Fruit fly (Drosophila melanogaster) ovary, adult (tissue): ENCODE data around the gene zfh1.

Experiments
- CG17801 ChIP-seq: fragments of 200-800 bp; optimal IDR thresholded peaks from 2 replicates; lab custom pipeline; 2019; ENCODE audit warnings: missing biosample characterization, mild to moderate bottlenecking, missing genetic modification characterization, moderate library complexity; ENCODE audit not compliant: partially characterized antibody

The zfh1 gene

DNA sequence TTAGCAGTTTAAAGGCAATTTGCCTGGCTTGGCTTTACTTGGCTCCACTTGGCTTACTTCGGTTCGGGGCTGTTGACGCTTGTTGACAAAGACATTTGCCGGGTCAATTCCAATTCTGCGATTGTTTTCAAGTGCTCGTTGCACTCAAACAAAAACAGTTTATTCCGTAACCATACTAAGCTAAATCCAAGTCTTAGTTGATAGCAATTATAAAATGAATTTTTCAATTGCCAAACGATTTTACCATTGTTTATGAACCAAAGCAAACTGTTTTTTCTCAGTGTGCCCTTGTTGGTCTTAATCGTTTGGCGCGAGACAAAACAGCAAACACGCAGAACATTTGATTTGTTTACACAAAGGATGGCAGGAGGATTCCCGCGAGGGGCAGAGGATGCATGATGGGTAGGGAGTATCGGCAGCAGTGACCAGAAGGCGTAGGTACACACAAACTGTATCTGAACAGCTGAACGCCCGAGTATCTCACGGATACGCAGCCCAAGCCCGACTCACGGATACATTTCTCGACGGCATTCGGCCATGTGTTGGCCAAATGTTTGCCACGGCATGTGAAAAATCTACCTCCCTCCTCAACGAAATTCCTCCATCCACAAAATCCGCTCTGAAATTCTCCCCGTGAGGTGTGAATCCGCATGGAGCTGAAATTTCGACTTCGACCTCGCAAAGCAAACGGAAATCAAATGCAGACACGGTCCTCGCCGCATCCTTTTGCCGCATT, 11.1 kb upstream of the zfh1 start:
- TF ChIP-seq CG17801 (GFP tag; lab: Kevin White, UChicago), result no peak

DNA sequence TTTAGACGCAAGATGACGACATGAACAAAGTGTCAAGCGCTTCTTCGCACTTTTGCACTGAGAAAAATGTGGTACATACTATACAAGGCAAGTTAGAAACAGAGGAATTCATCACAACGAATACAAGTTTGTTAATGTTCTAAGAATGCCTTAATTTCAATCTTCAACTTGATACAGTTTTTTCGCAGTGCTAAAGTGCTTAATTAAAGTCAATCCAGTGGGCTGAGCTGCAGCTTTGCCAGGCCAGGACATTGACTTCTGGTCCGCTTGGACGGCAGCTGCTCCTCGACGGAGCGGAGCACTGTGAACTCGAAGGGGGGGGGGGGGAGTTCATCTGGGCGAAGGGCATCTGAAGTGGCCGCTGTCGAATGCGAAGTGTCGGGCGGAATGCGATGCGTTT, 9.5 kb upstream of the zfh1 start:
- TF ChIP-seq CG17801 (GFP tag; lab: Kevin White, UChicago), result no peak

DNA sequence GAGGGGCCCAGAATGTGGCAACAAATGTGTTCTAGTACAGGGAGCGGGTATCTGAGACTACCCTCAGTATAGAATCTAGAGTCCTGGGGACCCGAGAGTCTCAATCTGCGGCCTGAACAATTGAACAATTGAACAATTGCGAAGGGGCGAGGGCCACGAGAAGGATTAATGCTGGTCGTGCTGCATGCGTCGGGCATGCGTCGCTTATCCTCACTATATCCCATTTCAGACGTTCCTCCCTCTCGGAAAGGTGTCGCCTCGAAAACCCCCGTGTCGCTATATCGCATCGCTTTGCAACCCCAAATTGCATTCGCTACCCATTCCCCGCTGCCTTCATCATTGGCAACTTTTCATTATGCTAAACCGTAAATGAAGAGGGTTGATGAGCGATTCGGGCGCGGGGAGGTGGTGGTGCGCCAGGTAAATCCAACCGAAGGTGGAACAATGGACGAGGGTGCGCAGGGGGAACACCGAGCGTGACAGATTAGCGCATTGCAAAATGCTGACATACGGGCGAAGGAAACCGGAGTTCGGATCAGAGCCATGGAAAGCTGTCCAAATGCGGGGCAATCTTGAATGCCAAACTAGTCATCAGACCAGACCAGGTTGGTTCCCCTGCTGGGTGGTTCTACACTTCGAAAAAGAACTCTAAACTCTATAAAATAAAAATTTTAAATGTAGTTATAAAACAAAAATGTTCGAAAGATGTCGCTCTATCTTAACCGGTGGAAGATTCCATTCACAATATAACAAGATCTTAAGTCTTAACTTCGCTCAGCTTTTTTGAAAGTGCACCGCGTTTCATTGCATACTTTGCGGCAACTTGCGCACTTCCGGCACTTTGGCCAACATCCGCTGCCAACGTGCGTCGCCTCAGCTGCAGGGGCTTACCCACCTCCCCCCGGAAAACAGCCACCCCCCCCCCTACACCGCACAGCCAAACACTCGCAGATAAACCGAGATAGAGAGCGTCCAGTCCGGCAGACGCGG, 6.7 kb upstream of the zfh1 start:
- TF ChIP-seq CG17801 (GFP tag; lab: Kevin White, UChicago), result no peak

DNA sequence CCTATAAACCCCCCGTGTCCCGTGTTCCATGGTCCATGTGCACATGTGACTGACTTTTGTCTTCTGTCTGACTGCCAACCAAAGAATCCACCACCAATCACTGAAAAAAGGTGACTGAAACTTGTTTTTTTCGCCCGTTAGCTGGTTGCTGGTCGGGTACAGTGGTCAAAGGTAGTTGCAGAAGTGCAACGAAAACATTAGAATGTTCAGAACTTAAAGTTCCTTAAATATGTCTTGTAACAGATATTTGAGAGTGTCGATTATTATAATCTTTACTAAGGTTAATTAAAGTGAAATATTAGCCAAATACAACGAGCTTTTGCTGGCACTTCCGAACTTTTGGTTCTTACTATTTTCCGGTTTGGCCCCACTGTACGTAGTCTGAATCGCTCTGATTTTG, 4.6 kb upstream of the zfh1 start:
- no peak for TF ChIP-seq CG17801 (GFP tag; lab: Kevin White, UChicago)

DNA sequence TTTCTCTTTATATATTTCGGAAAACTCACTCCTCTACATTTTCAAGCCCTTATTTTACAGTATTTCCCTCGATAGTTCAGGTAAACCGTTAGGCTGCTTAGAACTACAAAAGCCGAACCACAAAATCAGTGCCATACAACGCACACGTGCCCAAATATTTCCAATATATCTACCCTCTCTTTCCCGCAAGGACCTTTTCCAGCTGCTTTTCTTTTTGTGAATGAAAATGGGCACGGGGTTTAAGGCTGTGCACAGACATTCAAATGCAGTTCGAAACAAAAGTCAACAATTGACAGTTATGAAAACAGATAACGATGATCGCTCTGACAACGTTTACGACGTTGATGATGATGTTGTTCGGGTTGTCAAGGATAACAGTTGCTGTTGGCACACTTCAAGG, 3.5 kb upstream of the zfh1 start:
- no peak for TF ChIP-seq CG17801 (GFP tag; lab: Kevin White, UChicago)

DNA sequence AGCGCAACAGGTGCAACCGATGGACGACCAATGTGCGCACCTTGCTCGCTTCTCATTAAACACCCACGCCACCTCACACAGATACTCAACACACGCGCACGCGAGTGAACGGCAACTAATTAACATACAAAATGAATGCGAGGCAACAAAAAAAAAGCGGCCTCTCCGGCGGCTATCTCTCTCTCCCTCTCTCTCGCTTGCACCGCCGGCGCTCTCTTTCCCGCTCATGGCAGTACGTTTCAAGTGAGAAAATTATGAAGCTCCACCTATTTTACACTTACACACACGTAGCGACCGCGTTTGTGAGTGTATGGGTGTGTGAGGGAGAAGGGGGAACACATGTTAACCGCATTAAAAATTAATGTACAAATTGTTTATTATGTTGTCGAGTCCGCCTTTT, 1.6 kb upstream of the zfh1 start:
- no peak for TF ChIP-seq CG17801 (GFP tag; lab: Kevin White, UChicago)

DNA sequence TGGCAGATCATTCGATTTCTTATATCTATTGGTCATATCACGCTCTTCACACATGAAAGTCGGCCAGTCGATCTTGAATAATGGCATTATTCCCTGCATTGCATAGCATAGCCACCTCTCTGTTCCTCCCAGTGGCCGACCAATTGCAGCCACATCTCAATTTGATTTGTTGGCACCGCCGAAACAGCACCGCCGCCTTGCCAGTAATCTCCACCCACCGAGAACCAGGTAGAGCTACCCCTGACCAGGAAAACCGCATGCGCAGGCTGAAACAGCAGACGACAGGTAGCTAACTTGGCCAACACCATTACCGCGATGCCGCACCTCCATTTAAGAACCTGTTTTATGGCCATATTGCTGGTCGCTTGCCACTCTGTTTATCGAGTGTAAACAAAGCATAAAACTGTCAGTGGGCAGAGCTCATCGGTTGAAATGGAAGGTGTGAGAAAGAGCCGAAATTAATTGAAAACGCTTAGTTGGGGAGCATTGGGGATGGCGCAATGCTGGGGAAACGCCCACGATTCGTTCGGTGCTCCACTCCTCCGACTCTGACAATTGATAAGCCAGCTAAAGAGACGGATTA, 1.3 kb downstream of the zfh1 start:
- TF ChIP-seq CG17801 (GFP tag; lab: Kevin White, UChicago), result no peak

DNA sequence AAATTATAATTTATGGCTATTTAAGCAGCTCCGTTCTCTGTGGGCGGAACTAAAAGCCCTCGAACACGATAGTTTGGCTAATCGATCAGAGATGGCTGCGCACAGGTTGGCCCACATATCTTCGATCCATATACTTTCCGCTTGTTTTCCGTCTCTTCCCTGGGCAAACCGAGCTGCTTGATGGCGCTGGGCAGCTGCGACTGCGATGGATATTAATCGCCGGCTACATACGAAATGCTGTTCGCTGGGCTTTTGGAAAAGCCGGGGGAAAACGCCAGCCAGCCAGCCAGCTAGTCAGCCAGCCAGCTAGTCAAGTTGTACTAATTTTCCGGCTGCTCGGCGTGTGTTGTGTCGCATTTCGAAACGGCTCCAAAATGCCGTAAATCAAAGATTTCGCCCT, 1.8 kb downstream of the zfh1 start:
- no peak for TF ChIP-seq CG17801 (GFP tag; lab: Kevin White, UChicago)

DNA sequence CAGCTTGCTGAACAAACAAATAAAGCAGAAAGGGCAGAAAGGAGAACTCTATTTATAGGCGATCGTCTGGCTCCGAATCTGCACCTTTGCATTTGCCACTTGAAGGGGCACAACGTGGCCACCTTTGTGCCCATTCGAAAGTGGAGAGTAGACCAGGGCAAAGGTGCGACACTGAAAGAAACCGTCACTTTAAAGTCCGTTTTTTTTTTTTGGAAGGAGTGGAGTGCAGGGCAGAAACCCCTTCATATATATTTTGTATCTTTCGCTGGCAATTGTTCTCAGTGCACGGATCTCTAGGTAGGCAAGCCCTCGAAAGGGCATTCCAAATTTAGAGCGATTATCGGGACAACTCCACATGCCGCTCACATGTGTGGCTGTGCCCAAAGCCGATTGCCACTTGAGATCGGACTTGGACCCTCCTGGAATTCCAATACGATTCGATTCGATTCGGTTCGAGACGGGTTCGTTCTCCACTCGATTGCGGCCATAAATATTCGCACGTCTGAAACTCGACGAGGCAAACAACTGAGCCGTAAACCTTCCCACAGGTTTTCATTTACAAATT, 4.4 kb downstream of the zfh1 start:
- TF ChIP-seq CG17801 (GFP tag; lab: Kevin White, UChicago), result no peak

DNA sequence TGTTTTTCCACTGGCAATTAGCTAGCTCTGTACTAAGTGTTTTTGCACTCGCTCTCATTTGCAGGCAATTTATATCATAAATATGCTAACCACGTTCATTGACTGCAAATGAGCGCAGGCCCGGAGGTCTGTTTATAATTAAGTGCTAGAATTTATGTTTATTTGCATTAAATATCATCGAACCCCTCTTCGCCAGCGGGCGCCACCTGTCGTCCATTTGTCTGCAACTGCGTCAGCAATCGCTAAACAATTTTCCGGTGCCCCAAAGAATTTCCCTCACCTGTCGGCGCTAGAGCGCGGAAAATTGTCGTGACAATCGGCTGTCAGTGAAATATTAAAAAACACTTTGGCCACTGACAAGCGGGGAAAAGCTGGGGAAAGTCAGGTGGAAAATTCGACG, 5.0 kb downstream of the zfh1 start:
- TF ChIP-seq CG17801 (GFP tag; lab: Kevin White, UChicago), result no peak

DNA sequence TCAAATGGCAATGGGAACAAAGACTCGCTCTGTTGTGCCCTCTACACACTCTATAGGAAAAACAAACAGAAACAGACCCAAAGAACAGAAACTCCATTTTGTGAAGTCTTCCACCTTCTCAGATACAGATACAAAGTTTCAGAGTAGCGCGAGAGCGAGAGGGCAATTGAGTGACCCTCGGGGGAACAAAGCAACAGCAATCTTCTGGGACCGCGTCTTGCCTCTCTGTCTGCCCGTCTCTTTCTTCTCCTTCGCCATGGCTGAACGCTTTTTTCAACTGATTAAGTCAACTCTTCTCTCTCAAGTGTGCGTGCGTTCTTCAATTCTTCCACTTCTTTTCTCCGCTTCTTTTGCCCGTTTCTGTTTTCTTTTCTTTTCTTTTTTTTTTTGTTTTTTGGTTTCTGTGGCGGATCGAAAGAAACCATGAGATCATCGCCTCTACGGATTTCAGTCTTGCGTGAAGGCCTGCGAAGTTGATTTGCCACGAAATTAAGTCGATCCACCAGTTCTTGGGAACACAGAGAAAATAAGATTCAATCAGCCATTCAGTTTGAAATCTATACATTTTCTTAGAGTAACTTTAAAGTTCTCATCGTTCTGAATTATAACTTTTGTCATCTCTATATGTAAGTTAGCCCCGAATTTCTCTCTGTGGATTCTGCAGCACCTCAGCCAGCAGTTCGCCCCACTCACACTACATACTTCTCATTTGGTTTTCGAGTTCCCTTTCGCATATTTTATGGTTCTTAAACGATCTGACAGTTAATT, 7.2 kb downstream of the zfh1 start:
- no peak for TF ChIP-seq CG17801 (GFP tag; lab: Kevin White, UChicago)

DNA sequence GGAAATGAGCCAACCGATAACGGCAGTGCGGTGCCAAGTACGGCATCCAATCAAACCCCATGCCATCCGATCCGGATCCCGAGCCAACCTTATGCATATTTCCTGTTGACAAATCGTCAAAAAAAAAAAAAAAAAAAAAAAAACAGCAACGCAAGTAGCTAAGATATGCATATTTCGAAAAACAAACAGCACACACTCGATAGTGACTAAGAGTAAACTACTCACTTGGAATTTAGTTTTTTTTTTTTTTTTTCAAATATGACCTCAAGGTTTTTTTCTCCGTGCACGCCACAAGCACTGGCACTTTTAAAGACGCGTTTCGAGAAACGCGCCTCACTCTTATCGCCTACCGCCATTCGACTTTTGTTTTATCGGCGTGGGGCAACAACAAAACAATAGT, 9.5 kb downstream of the zfh1 start:
- no peak for TF ChIP-seq CG17801 (GFP tag; lab: Kevin White, UChicago)

DNA sequence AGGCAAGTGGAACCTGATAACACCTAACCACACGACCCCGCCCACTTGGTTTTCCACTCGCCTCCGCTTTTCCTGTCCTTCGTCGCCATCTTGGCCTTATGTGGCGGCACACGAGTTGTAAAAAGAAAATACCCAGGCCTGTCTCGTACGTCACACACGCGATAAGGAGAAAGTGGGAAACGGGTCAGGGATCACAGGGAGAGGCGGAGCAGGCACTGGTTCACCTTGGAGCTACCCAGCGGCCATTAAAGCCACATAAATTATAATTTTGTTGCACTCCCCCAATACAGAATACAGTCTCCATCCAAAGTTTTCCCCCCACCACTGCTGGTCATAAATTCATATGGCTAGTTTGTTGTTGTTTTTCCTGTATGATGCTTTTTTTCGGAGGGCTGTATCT, 10.2 kb downstream of the zfh1 start:
- TF ChIP-seq CG17801 (GFP tag; lab: Kevin White, UChicago), result no peak

DNA sequence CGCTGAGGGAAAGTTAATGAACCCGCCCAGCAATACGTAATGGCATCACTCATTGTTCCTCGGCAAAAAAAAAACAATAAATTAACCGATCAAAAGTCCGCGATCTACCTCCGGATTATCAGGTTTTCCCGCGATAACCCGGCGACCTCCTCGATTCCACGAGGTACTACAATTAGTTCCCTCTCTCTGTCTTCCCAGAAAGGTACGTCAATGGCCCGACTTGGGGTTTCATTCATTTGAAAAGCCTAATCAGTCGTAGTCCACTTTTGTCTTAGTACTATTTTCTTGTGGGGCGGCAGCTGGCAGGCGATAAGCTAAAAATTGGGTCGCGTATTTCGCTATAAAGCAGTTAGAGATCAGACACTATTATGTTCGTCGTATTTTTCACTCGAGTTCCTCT, 13.5 kb downstream of the zfh1 start:
- TF ChIP-seq CG17801 (GFP tag; lab: Kevin White, UChicago), result no peak
